Fruit fly (Drosophila melanogaster): ENCODE results near the gene mab-21.
A peak's percentile ranks its signal among the peaks of the same experiment; 100 is the strongest.

mab-21 gene

dm6 chrX:5977113-5977512 is 35.9 kb downstream of the mab-21 start (continued):
- no peak for TF ChIP-seq CG8359 (GFP tag; optimal IDR thresholded peaks at IDR 0.05; ENCODE audit: borderline replicate concordance)
- TF ChIP-seq fru (optimal IDR thresholded peaks at IDR 0.05): no peak
- TF ChIP-seq CG32772 (GFP tag; IDR thresholded peaks at IDR 0.05): no peak
- no peak for TF ChIP-seq Dad (GFP tag; optimal IDR thresholded peaks at IDR 0.05)
- TF ChIP-seq CG18011 (GFP tag; optimal IDR thresholded peaks at IDR 0.05): no peak
- TF ChIP-seq CG4730 (GFP tag; IDR thresholded peaks at IDR 0.05): no peak
- no peak for TF ChIP-seq Optix (GFP tag; IDR thresholded peaks at IDR 0.05)
- TF ChIP-seq nerfin-2 (GFP tag; IDR thresholded peaks at IDR 0.05; ENCODE audit: partially characterized antibody): no peak
- no peak for TF ChIP-seq CG12942 (GFP tag; optimal IDR thresholded peaks at IDR 0.05)
- TF ChIP-seq grn (GFP tag; optimal IDR thresholded peaks at IDR 0.05): no peak
- TF ChIP-seq Doc2 (GFP tag; IDR thresholded peaks at IDR 0.05): no peak
- no peak for TF ChIP-seq unc-4 (GFP tag; IDR thresholded peaks at IDR 0.05; ENCODE audit: partially characterized antibody)
- no peak for TF ChIP-seq Pdp1 (GFP tag; optimal IDR thresholded peaks at IDR 0.05)
- no peak for TF ChIP-seq CG16779 (GFP tag; IDR thresholded peaks at IDR 0.05)
- TF ChIP-seq CG4360 (GFP tag; IDR thresholded peaks at IDR 0.05): no peak
- TF ChIP-seq Chrac-16 (GFP tag; optimal IDR thresholded peaks at IDR 0.05): no peak
- TF ChIP-seq Xrp1 (GFP tag; IDR thresholded peaks at IDR 0.05): no peak
- no peak for TF ChIP-seq CG4424 (GFP tag; optimal IDR thresholded peaks at IDR 0.05)
- TF ChIP-seq CG9609 (GFP tag; optimal IDR thresholded peaks at IDR 0.05): no peak
- peak; percentile 41; the same call in 1 of the 3 replicates for TF ChIP-seq dysf (GFP tag; IDR thresholded peaks at IDR 0.05)
- no peak for TF ChIP-seq CG11247 (GFP tag; IDR thresholded peaks at IDR 0.05)
- no peak for TF ChIP-seq CG9797 (GFP tag; optimal IDR thresholded peaks at IDR 0.05)
- TF ChIP-seq B-H1 (GFP tag; IDR thresholded peaks at IDR 0.05): no peak
- TF ChIP-seq Rx (GFP tag; IDR thresholded peaks at IDR 0.05): 0 out of 2 replicates have a peak, but pooled peaks have one; percentile 6
- no peak for TF ChIP-seq sens (GFP tag)
- TF ChIP-seq CG1602 (GFP tag; optimal IDR thresholded peaks at IDR 0.05): no peak
- no peak for TF ChIP-seq Nf-YA (GFP tag; IDR thresholded peaks at IDR 0.05)
- no peak for TF ChIP-seq CG10979 (tag; optimal IDR thresholded peaks at IDR 0.05)
- TF ChIP-seq CG17361 (GFP tag; IDR thresholded peaks at IDR 0.05): no peak
- TF ChIP-seq ttk (GFP tag; IDR thresholded peaks at IDR 0.05): no peak
- TF ChIP-seq HHEX (GFP tag; optimal IDR thresholded peaks at IDR 0.05): no peak
- TF ChIP-seq CG8290 (GFP tag; optimal IDR thresholded peaks at IDR 0.05): no peak
- TF ChIP-seq CG8290 (tag; optimal IDR thresholded peaks at IDR 0.05): peak in 1 of 2 experiments; percentile 16
- no peak for TF ChIP-seq sd (tag; optimal IDR thresholded peaks at IDR 0.05)
- TF ChIP-seq CG16863 (GFP tag; optimal IDR thresholded peaks at IDR 0.05): no peak
- no peak for TF ChIP-seq fu2 (GFP tag; optimal IDR thresholded peaks at IDR 0.05)
- 0 out of 2 replicates have a peak, but pooled peaks have one; percentile 20 for TF ChIP-seq Drgx (GFP tag; IDR thresholded peaks at IDR 0.05)
- no peak for TF ChIP-seq Side (GFP tag; optimal IDR thresholded peaks at IDR 0.05)
- no peak for TF ChIP-seq CG4282 (GFP tag; optimal IDR thresholded peaks at IDR 0.05)
- TF ChIP-seq HLH3B (GFP tag; IDR thresholded peaks at IDR 0.05): no peak
- no peak for TF ChIP-seq repo (GFP tag; optimal IDR thresholded peaks at IDR 0.05)
- no peak for TF ChIP-seq slp2 (GFP tag; optimal IDR thresholded peaks at IDR 0.05)
- no peak for TF ChIP-seq Hr3 (GFP tag; optimal IDR thresholded peaks at IDR 0.05)
- TF ChIP-seq CG13424 (tag; optimal IDR thresholded peaks at IDR 0.05): peak; percentile 23
- TF ChIP-seq CG11504 (tag; optimal IDR thresholded peaks at IDR 0.05): peak; percentile 31
- no peak for TF ChIP-seq CG10654 (GFP tag; optimal IDR thresholded peaks at IDR 0.05)
- TF ChIP-seq en (GFP tag; optimal IDR thresholded peaks at IDR 0.05): no peak
- 0 out of 2 replicates have a peak, but pooled peaks have one; percentile 10 for TF ChIP-seq al (GFP tag; IDR thresholded peaks at IDR 0.05)
- TF ChIP-seq hb (GFP tag; IDR thresholded peaks at IDR 0.05; ENCODE audit: partially characterized antibody): no peak
- TF ChIP-seq CoRest (tag; optimal IDR thresholded peaks at IDR 0.05): peak; percentile 8
- TF ChIP-seq CG4854 (GFP tag; optimal IDR thresholded peaks at IDR 0.05): no peak
- TF ChIP-seq pfk (GFP tag; optimal IDR thresholded peaks at IDR 0.05): no peak
- no peak for TF ChIP-seq CG11696 (GFP tag; IDR thresholded peaks at IDR 0.05)
- TF ChIP-seq Dbx (GFP tag; IDR thresholded peaks at IDR 0.05): no peak
